Worm (Caenorhabditis elegans): ENCODE measurements around the gene srh-139.

- no peak for TF ChIP-seq K11D2.4 (GFP tag; IDR thresholded peaks at IDR 0.05)
- TF ChIP-seq ceh-58 (GFP tag; IDR thresholded peaks at IDR 0.05), result no peak
- TF ChIP-seq F49E8.2 (tag; optimal IDR thresholded peaks at IDR 0.05; ENCODE audit: insufficient read depth), result no peak
- TF ChIP-seq egrh-3 (GFP tag; IDR thresholded peaks at IDR 0.05), result no peak
- TF ChIP-seq xnd-1 (tag; optimal IDR thresholded peaks at IDR 0.05), result no peak
- no peak for TF ChIP-seq ets-4 (GFP tag; optimal IDR thresholded peaks at IDR 0.05)
- no peak for TF ChIP-seq mes-4 (tag; optimal IDR thresholded peaks at IDR 0.05)
- TF ChIP-seq unc-62 (GFP tag; optimal IDR thresholded peaks at IDR 0.05), result no peak
- no peak for TF ChIP-seq madf-6 (GFP tag; IDR thresholded peaks at IDR 0.05)
- TF ChIP-seq Y79H2A.3 (GFP tag; conservative IDR thresholded peaks at IDR 0.05), result no peak
Observed at ce11 chrV:16505828-16506227, 22.0 kb downstream of the srh-139 start, which contains the start of gene nhr-54.
